Worm (Caenorhabditis elegans) whole organism, L4/young adult: Measurements from ENCODE around the gene znf-598.

Source experiments
- W03F9.2 ChIP-seq: fragments of 150-350 bp; optimal IDR thresholded peaks from 2 replicates; lab custom pipeline; 2014; ENCODE audit warnings: missing biosample characterization, missing genetic modification characterization
- dao-5 ChIP-seq: sonication (generic microtip); optimal IDR thresholded peaks from 2 replicates; lab custom pipeline; 2016; ENCODE audit warnings: missing genotype, missing genetic modification characterization, moderate library complexity, missing compliant biosample characterization
- him-1 ChIP-seq: sonication (generic microtip); optimal IDR thresholded peaks from 2 replicates; lab custom pipeline; 2016; ENCODE audit warnings: missing genotype, missing genetic modification reagents, missing genetic modification characterization, missing compliant biosample characterization

ce11 chrII:7053001-7053400, 27.4 kb downstream of the znf-598 start, which contains the start of gene ZK1127.13:
- TF ChIP-seq W03F9.2 (tag; lab: Kevin White, UChicago) = no peak
- no peak for TF ChIP-seq dao-5 (tag; lab: Kevin White, UChicago)
- no peak for TF ChIP-seq him-1
